ENCODE assay signal across 1 fruit fly cellular context in genomic region chrX:5783260-5784040, dm6.
A peak's percentile ranks its signal among the peaks of the same experiment; 100 is the strongest.
TF ChIP-seq lines count a peak whose summit lies in the region.

No protein-coding gene starts in this region.

TF ChIP-seq in whole organism, embryonic, 481 proteins besides CTCF, POLR2A, EP300 and RAD21 (continued from another document and continues in another):
- TF ChIP-seq chinmo (GFP tag; IDR thresholded peaks at IDR 0.05; lab: Robert Waterston, UW; ENCODE audit: partially characterized antibody), result no peak
- no peak for TF ChIP-seq insv (GFP tag; optimal IDR thresholded peaks at IDR 0.05; lab: Kevin White, UChicago)
- no peak for TF ChIP-seq Adf1 (GFP tag; IDR thresholded peaks at IDR 0.05; lab: Robert Waterston, UW)
- peak; percentile 34 for TF ChIP-seq gsb-n (tag; optimal IDR thresholded peaks at IDR 0.05; lab: Kevin White, UChicago)
- no peak for TF ChIP-seq Hey (tag; optimal IDR thresholded peaks at IDR 0.05; lab: Kevin White, UChicago)
- TF ChIP-seq Dad (GFP tag; optimal IDR thresholded peaks at IDR 0.05; lab: Kevin White, UChicago), result no peak
- peak in 1 of 2 experiments; percentile 6 for TF ChIP-seq Hr78 (GFP tag; optimal IDR thresholded peaks at IDR 0.05; lab: Kevin White, UChicago)
- no peak for TF ChIP-seq GATAe (GFP tag; conservative IDR thresholded peaks at IDR 0.05; lab: Robert Waterston, UW)
- TF ChIP-seq p53 (GFP tag; optimal IDR thresholded peaks at IDR 0.05; lab: Kevin White, UChicago), result no peak
- TF ChIP-seq schlank (tag; optimal IDR thresholded peaks at IDR 0.05; lab: Kevin White, UChicago), result no peak
- no peak for TF ChIP-seq Ada2b (GFP tag; IDR thresholded peaks at IDR 0.05; lab: Robert Waterston, UW)
- TF ChIP-seq CG8359 (GFP tag; optimal IDR thresholded peaks at IDR 0.05; lab: Kevin White, UChicago; ENCODE audit: borderline replicate concordance), result no peak
- TF ChIP-seq CG31365 (tag; optimal IDR thresholded peaks at IDR 0.05; lab: Kevin White, UChicago), result no peak
- TF ChIP-seq CG12104 (GFP tag; optimal IDR thresholded peaks at IDR 0.05; lab: Kevin White, UChicago), result no peak
- peak; percentile 62 for TF ChIP-seq CG7839 (tag; optimal IDR thresholded peaks at IDR 0.05; lab: Kevin White, UChicago)
- peak; percentile 55; the same call in 1 of the 2 replicates for TF ChIP-seq Xrp1 (GFP tag; IDR thresholded peaks at IDR 0.05; lab: Robert Waterston, UW)
- TF ChIP-seq Doc2 (GFP tag; IDR thresholded peaks at IDR 0.05; lab: Robert Waterston, UW), result no peak
- TF ChIP-seq Fer1 (GFP tag; optimal IDR thresholded peaks at IDR 0.05; lab: Kevin White, UChicago), result no peak
- no peak for TF ChIP-seq Dip3 (GFP tag; optimal IDR thresholded peaks at IDR 0.05; lab: Kevin White, UChicago)
- TF ChIP-seq CG6254 (GFP tag; optimal IDR thresholded peaks at IDR 0.05; lab: Kevin White, UChicago), result peak; percentile 30
- TF ChIP-seq Hsf (GFP tag; optimal IDR thresholded peaks at IDR 0.05; lab: Kevin White, UChicago), result peak; percentile 18
- peak; percentile 54; the same call in 1 of the 2 replicates for TF ChIP-seq sens-2 (GFP tag; IDR thresholded peaks at IDR 0.05; lab: Robert Waterston, UW)
- peak; percentile 34 for TF ChIP-seq lab (GFP tag; optimal IDR thresholded peaks at IDR 0.05; lab: Kevin White, UChicago)
- TF ChIP-seq pan (optimal IDR thresholded peaks at IDR 0.05; lab: Kevin White, UChicago), result no peak
- TF ChIP-seq pan (GFP tag; optimal IDR thresholded peaks at IDR 0.05 in 1 of 2, IDR thresholded peaks at IDR 0.05 in 1 of 2), result peak in 1 of 2 experiments; percentile 37
- TF ChIP-seq oc (tag; optimal IDR thresholded peaks at IDR 0.05; lab: Kevin White, UChicago), result peak; percentile 61
- no peak for TF ChIP-seq zen2 (GFP tag; IDR thresholded peaks at IDR 0.05; lab: Robert Waterston, UW; ENCODE audit: partially characterized antibody)
- TF ChIP-seq Max (GFP tag; optimal IDR thresholded peaks at IDR 0.05; lab: Kevin White, UChicago), result no peak
- no peak for TF ChIP-seq CG14860 (GFP tag; IDR thresholded peaks at IDR 0.05; lab: Robert Waterston, UW; ENCODE audit: partially characterized antibody)
- no peak for TF ChIP-seq run (tag; optimal IDR thresholded peaks at IDR 0.05; lab: Kevin White, UChicago)
- TF ChIP-seq Neu2 (GFP tag; optimal IDR thresholded peaks at IDR 0.05; lab: Kevin White, UChicago; ENCODE audit: borderline replicate concordance), result no peak
- TF ChIP-seq hth (optimal IDR thresholded peaks at IDR 0.05; lab: Kevin White, UChicago), result no peak
- TF ChIP-seq HLH3B (GFP tag; IDR thresholded peaks at IDR 0.05; lab: Robert Waterston, UW), result peak; percentile 45
- no peak for TF ChIP-seq gro (GFP tag; optimal IDR thresholded peaks at IDR 0.05; lab: Kevin White, UChicago)
- TF ChIP-seq Deaf1 (tag; optimal IDR thresholded peaks at IDR 0.05; lab: Kevin White, UChicago), result no peak
- no peak; the same call in 1 of the 2 replicates for TF ChIP-seq ttk (GFP tag; IDR thresholded peaks at IDR 0.05; lab: Robert Waterston, UW)
- TF ChIP-seq CG9609 (GFP tag; optimal IDR thresholded peaks at IDR 0.05; lab: Kevin White, UChicago), result no peak
- no peak for TF ChIP-seq CG9437 (GFP tag; optimal IDR thresholded peaks at IDR 0.05; lab: Kevin White, UChicago)
- peak; percentile 41 for TF ChIP-seq CG1529 (GFP tag; optimal IDR thresholded peaks at IDR 0.05; lab: Kevin White, UChicago)
- TF ChIP-seq YL-1 (GFP tag; optimal IDR thresholded peaks at IDR 0.05; lab: Kevin White, UChicago), result no peak
- TF ChIP-seq CG1647 (GFP tag; optimal IDR thresholded peaks at IDR 0.05; lab: Kevin White, UChicago), result no peak
- peak; percentile 35 for TF ChIP-seq tin (GFP tag; optimal IDR thresholded peaks at IDR 0.05; lab: Kevin White, UChicago)
- TF ChIP-seq CG15514 (GFP tag; optimal IDR thresholded peaks at IDR 0.05; lab: Kevin White, UChicago), result no peak
- no peak for TF ChIP-seq exex (tag; optimal IDR thresholded peaks at IDR 0.05; lab: Kevin White, UChicago)
- no peak for TF ChIP-seq CG6272 (GFP tag; IDR thresholded peaks at IDR 0.05; lab: Robert Waterston, UW)
- TF ChIP-seq E2f2 (GFP tag; IDR thresholded peaks at IDR 0.05; lab: Robert Waterston, UW), result no peak
- TF ChIP-seq CG15479 (GFP tag; optimal IDR thresholded peaks at IDR 0.05; lab: Kevin White, UChicago), result no peak
- TF ChIP-seq Sin3A (optimal IDR thresholded peaks at IDR 0.05; lab: Kevin White, UChicago), result no peak
- TF ChIP-seq CG7963 (GFP tag; IDR thresholded peaks at IDR 0.05; lab: Robert Waterston, UW; ENCODE audit: partially characterized antibody), result no peak
- TF ChIP-seq CG32532 (GFP tag; IDR thresholded peaks at IDR 0.05; lab: Robert Waterston, UW), result no peak
- no peak for TF ChIP-seq CG7987 (GFP tag; optimal IDR thresholded peaks at IDR 0.05; lab: Kevin White, UChicago)
- TF ChIP-seq her (GFP tag; optimal IDR thresholded peaks at IDR 0.05; lab: Kevin White, UChicago), result no peak
- no peak for TF ChIP-seq Optix (GFP tag; IDR thresholded peaks at IDR 0.05; lab: Robert Waterston, UW)
- no peak for TF ChIP-seq maf-S (GFP tag; optimal IDR thresholded peaks at IDR 0.05; lab: Kevin White, UChicago)
- TF ChIP-seq Dp (GFP tag; optimal IDR thresholded peaks at IDR 0.05; lab: Kevin White, UChicago), result no peak
- no peak for TF ChIP-seq salm (tag; optimal IDR thresholded peaks at IDR 0.05; lab: Kevin White, UChicago)
- TF ChIP-seq amos (GFP tag; IDR thresholded peaks at IDR 0.05; lab: Robert Waterston, UW; ENCODE audit: partially characterized antibody), result no peak
- TF ChIP-seq dan (GFP tag; IDR thresholded peaks at IDR 0.05; lab: Robert Waterston, UW), result no peak
- peak; percentile 75 for TF ChIP-seq CG4707 (GFP tag; optimal IDR thresholded peaks at IDR 0.05; lab: Kevin White, UChicago)
- TF ChIP-seq CG10147 (GFP tag; optimal IDR thresholded peaks at IDR 0.05; lab: Kevin White, UChicago), result no peak
- no peak for TF ChIP-seq CG6175 (GFP tag; IDR thresholded peaks at IDR 0.05; lab: Robert Waterston, UW)
- TF ChIP-seq onecut (GFP tag; IDR thresholded peaks at IDR 0.05; lab: Robert Waterston, UW), result 0 out of 2 replicates have a peak, but pooled peaks have one; percentile 22
- TF ChIP-seq prd (optimal IDR thresholded peaks at IDR 0.05; lab: Kevin White, UChicago), result no peak
- peak; percentile 55; the same call in 2 of the 3 replicates for TF ChIP-seq prd (GFP tag; IDR thresholded peaks at IDR 0.05; lab: Robert Waterston, UW)
- no peak for TF ChIP-seq H2.0 (GFP tag; IDR thresholded peaks at IDR 0.05; lab: Robert Waterston, UW)
- peak; percentile 63 for TF ChIP-seq CG10979 (tag; optimal IDR thresholded peaks at IDR 0.05; lab: Kevin White, UChicago)
- peak; percentile 64 for TF ChIP-seq CG17359 (tag; optimal IDR thresholded peaks at IDR 0.05; lab: Kevin White, UChicago)
- TF ChIP-seq CG11696 (GFP tag; IDR thresholded peaks at IDR 0.05; lab: Robert Waterston, UW), result no peak
- TF ChIP-seq Hand (GFP tag; optimal IDR thresholded peaks at IDR 0.05; lab: Kevin White, UChicago), result no peak
- no peak for TF ChIP-seq CG2199 (GFP tag; IDR thresholded peaks at IDR 0.05; lab: Robert Waterston, UW)
- TF ChIP-seq Sox102F (GFP tag; optimal IDR thresholded peaks at IDR 0.05; lab: Kevin White, UChicago), result peak; percentile 76
- TF ChIP-seq CG8924 (tag; optimal IDR thresholded peaks at IDR 0.05; lab: Kevin White, UChicago), result peak; percentile 25
- TF ChIP-seq chm (GFP tag; IDR thresholded peaks at IDR 0.05; lab: Robert Waterston, UW), result no peak
- TF ChIP-seq CG2116 (GFP tag; optimal IDR thresholded peaks at IDR 0.05; lab: Kevin White, UChicago), result no peak
- TF ChIP-seq CG14441 (GFP tag; IDR thresholded peaks at IDR 0.05; lab: Robert Waterston, UW), result no peak
- TF ChIP-seq lola (GFP tag; optimal IDR thresholded peaks at IDR 0.05; lab: Kevin White, UChicago), result peak in 1 of 3 experiments; percentile 32
- TF ChIP-seq CG4282 (GFP tag; optimal IDR thresholded peaks at IDR 0.05; lab: Kevin White, UChicago), result no peak
- TF ChIP-seq CG11723 (GFP tag; optimal IDR thresholded peaks at IDR 0.05; lab: Kevin White, UChicago), result no peak
- no peak for TF ChIP-seq CG17186 (GFP tag; optimal IDR thresholded peaks at IDR 0.05; lab: Kevin White, UChicago)
- peak; percentile 37 for TF ChIP-seq CoRest (tag; optimal IDR thresholded peaks at IDR 0.05; lab: Kevin White, UChicago)
- TF ChIP-seq CG15011 (GFP tag; optimal IDR thresholded peaks at IDR 0.05; lab: Kevin White, UChicago), result no peak
- peak; percentile 6 for TF ChIP-seq CG1233 (GFP tag; optimal IDR thresholded peaks at IDR 0.05; lab: Kevin White, UChicago)
- TF ChIP-seq jumu (GFP tag; optimal IDR thresholded peaks at IDR 0.05; lab: Kevin White, UChicago), result no peak
- TF ChIP-seq CG42726 (GFP tag; IDR thresholded peaks at IDR 0.05; lab: Robert Waterston, UW; ENCODE audit: partially characterized antibody), result no peak
- TF ChIP-seq TFAM (GFP tag; optimal IDR thresholded peaks at IDR 0.05; lab: Kevin White, UChicago), result no peak
- TF ChIP-seq CG10431 (GFP tag; optimal IDR thresholded peaks at IDR 0.05; lab: Kevin White, UChicago), result no peak
- TF ChIP-seq usp (GFP tag; optimal IDR thresholded peaks at IDR 0.05; lab: Kevin White, UChicago), result no peak
- TF ChIP-seq vnd (GFP tag; IDR thresholded peaks at IDR 0.05; lab: Robert Waterston, UW; ENCODE audit: partially characterized antibody), result no peak
- TF ChIP-seq CG43689 (GFP tag; IDR thresholded peaks at IDR 0.05; lab: Robert Waterston, UW), result no peak
- peak; percentile 4 for TF ChIP-seq NfI (GFP tag; optimal IDR thresholded peaks at IDR 0.05; lab: Kevin White, UChicago)
- no peak for TF ChIP-seq CG10565 (GFP tag; optimal IDR thresholded peaks at IDR 0.05; lab: Kevin White, UChicago)
- peak; percentile 17 for TF ChIP-seq CG4424 (GFP tag; optimal IDR thresholded peaks at IDR 0.05; lab: Kevin White, UChicago)
- no peak for TF ChIP-seq CG7372 (GFP tag; IDR thresholded peaks at IDR 0.05; lab: Robert Waterston, UW)
- no peak for TF ChIP-seq cwo (GFP tag; optimal IDR thresholded peaks at IDR 0.05; lab: Kevin White, UChicago)
- no peak for TF ChIP-seq CG17568 (GFP tag; optimal IDR thresholded peaks at IDR 0.05; lab: Kevin White, UChicago)
- TF ChIP-seq CrebB (tag; optimal IDR thresholded peaks at IDR 0.05; lab: Kevin White, UChicago), result no peak
- no peak for TF ChIP-seq Bdp1 (GFP tag; optimal IDR thresholded peaks at IDR 0.05; lab: Kevin White, UChicago)
- TF ChIP-seq abd-A (tag; optimal IDR thresholded peaks at IDR 0.05; lab: Kevin White, UChicago), result no peak
- TF ChIP-seq CG8388 (GFP tag; optimal IDR thresholded peaks at IDR 0.05; lab: Kevin White, UChicago), result peak; percentile 50
- TF ChIP-seq esg (GFP tag; conservative IDR thresholded peaks at IDR 0.05; lab: Robert Waterston, UW), result no peak
- TF ChIP-seq wor (GFP tag; IDR thresholded peaks at IDR 0.05; lab: Robert Waterston, UW), result peak; percentile 58
- no peak for TF ChIP-seq scrt (GFP tag; optimal IDR thresholded peaks at IDR 0.05; lab: Kevin White, UChicago)
- TF ChIP-seq Hr51 (GFP tag; optimal IDR thresholded peaks at IDR 0.05; lab: Kevin White, UChicago), result peak in 1 of 2 experiments; percentile 53
- no peak for TF ChIP-seq CkIIα-i1 (GFP tag; IDR thresholded peaks at IDR 0.05; lab: Robert Waterston, UW)
- TF ChIP-seq pita (GFP tag; optimal IDR thresholded peaks at IDR 0.05; lab: Kevin White, UChicago), result no peak
- TF ChIP-seq ash1 (GFP tag; optimal IDR thresholded peaks at IDR 0.05; lab: Kevin White, UChicago), result no peak
- TF ChIP-seq Rx (GFP tag; IDR thresholded peaks at IDR 0.05; lab: Robert Waterston, UW), result peak; percentile 21; the same call in 1 of the 2 replicates
- TF ChIP-seq pnt (GFP tag; optimal IDR thresholded peaks at IDR 0.05; lab: Kevin White, UChicago), result peak; percentile 22
- TF ChIP-seq ssp (GFP tag; IDR thresholded peaks at IDR 0.05; lab: Robert Waterston, UW), result peak; percentile 27; the same call in 1 of the 2 replicates
- TF ChIP-seq CG12391 (tag; optimal IDR thresholded peaks at IDR 0.05; lab: Kevin White, UChicago), result peak; percentile 45
- no peak for TF ChIP-seq CHES-1-like (GFP tag; optimal IDR thresholded peaks at IDR 0.05; lab: Kevin White, UChicago)
- no peak for TF ChIP-seq Stat92E (GFP tag; optimal IDR thresholded peaks at IDR 0.05; lab: Kevin White, UChicago)
- peak; percentile 8 for TF ChIP-seq HHEX (GFP tag; optimal IDR thresholded peaks at IDR 0.05; lab: Kevin White, UChicago)
- TF ChIP-seq ken (GFP tag; IDR thresholded peaks at IDR 0.05; lab: Robert Waterston, UW), result peak; percentile 64; the same call in 2 of the 3 replicates
- TF ChIP-seq sr (GFP tag; IDR thresholded peaks at IDR 0.05; lab: Robert Waterston, UW), result no peak
- no peak for TF ChIP-seq CG10321 (GFP tag; IDR thresholded peaks at IDR 0.05; lab: Robert Waterston, UW)
- TF ChIP-seq Chrac-16 (GFP tag; optimal IDR thresholded peaks at IDR 0.05; lab: Kevin White, UChicago), result peak; percentile 27
- no peak for TF ChIP-seq CG7786 (GFP tag; optimal IDR thresholded peaks at IDR 0.05; lab: Kevin White, UChicago)
- no peak for TF ChIP-seq Hr3 (GFP tag; optimal IDR thresholded peaks at IDR 0.05; lab: Kevin White, UChicago)
- TF ChIP-seq CG16863 (GFP tag; optimal IDR thresholded peaks at IDR 0.05; lab: Kevin White, UChicago), result peak; percentile 4
- no peak for TF ChIP-seq CG30020 (tag; optimal IDR thresholded peaks at IDR 0.05; lab: Kevin White, UChicago)
- no peak for TF ChIP-seq ara (GFP tag; IDR thresholded peaks at IDR 0.05; lab: Robert Waterston, UW)
- TF ChIP-seq ato (GFP tag; IDR thresholded peaks at IDR 0.05; lab: Robert Waterston, UW; ENCODE audit: partially characterized antibody), result no peak
- no peak for TF ChIP-seq mirr (GFP tag; optimal IDR thresholded peaks at IDR 0.05; lab: Kevin White, UChicago)
- TF ChIP-seq CG12299 (tag; optimal IDR thresholded peaks at IDR 0.05; lab: Kevin White, UChicago), result no peak
- TF ChIP-seq fru (optimal IDR thresholded peaks at IDR 0.05; lab: Kevin White, UChicago), result no peak
- no peak for TF ChIP-seq odd (GFP tag; optimal IDR thresholded peaks at IDR 0.05; lab: Kevin White, UChicago)
- TF ChIP-seq CG2120 (GFP tag; optimal IDR thresholded peaks at IDR 0.05; lab: Kevin White, UChicago), result no peak
- TF ChIP-seq org-1 (GFP tag; optimal IDR thresholded peaks at IDR 0.05; lab: Kevin White, UChicago), result peak; percentile 30
- TF ChIP-seq CG7745 (tag; optimal IDR thresholded peaks at IDR 0.05; lab: Kevin White, UChicago), result no peak
- no peak for TF ChIP-seq CG9932 (GFP tag; IDR thresholded peaks at IDR 0.05; lab: Robert Waterston, UW)
- TF ChIP-seq CG6854 (GFP tag; optimal IDR thresholded peaks at IDR 0.05; lab: Kevin White, UChicago), result no peak
- TF ChIP-seq al (GFP tag; IDR thresholded peaks at IDR 0.05; lab: Robert Waterston, UW), result no peak
- TF ChIP-seq CG13624 (GFP tag; optimal IDR thresholded peaks at IDR 0.05; lab: Kevin White, UChicago), result no peak
- no peak for TF ChIP-seq zfh2 (GFP tag; optimal IDR thresholded peaks at IDR 0.05; lab: Kevin White, UChicago)
- peak; percentile 69 for TF ChIP-seq ci (GFP tag; IDR thresholded peaks at IDR 0.05; lab: Robert Waterston, UW)
